Worm (Caenorhabditis elegans) whole organism, L1 larva: ENCODE results near the gene F36D4.1.

Experiments used
- C16A3.4 ChIP-seq: fragments of 150-350 bp; optimal IDR thresholded peaks from 2 replicates; lab custom pipeline; 2014; ENCODE audit warnings: missing biosample characterization, missing genetic modification characterization
- C34B4.2 ChIP-seq: sonication (generic microtip); optimal IDR thresholded peaks from 2 replicates; lab custom pipeline; 2017; ENCODE audit warnings: mild to moderate bottlenecking, missing genetic modification characterization, missing compliant biosample characterization
- F16B12.6 ChIP-seq: fragments of 150-350 bp; optimal IDR thresholded peaks from 2 replicates; lab custom pipeline; 2014; ENCODE audit warnings: missing biosample characterization, missing genetic modification characterization
- Y116A8C.19 ChIP-seq: sonication (generic microtip); optimal IDR thresholded peaks from 2 replicates; lab custom pipeline; 2016; ENCODE audit warnings: missing compliant biosample characterization, missing genetic modification characterization, borderline replicate concordance
- aha-1 ChIP-seq: fragments of 150-350 bp; optimal IDR thresholded peaks from 2 replicates; lab custom pipeline; 2014; ENCODE audit warnings: missing biosample characterization, missing genetic modification characterization
- alr-1 ChIP-seq: fragments of 200-800 bp; sonication (Bioruptor generic); optimal IDR thresholded peaks from 2 replicates; lab custom pipeline; 2018; ENCODE audit warnings: borderline replicate concordance, mild to moderate bottlenecking, missing genetic modification characterization, missing compliant biosample characterization
- aly-2 ChIP-seq: fragments of 150-350 bp; optimal IDR thresholded peaks from 2 replicates; lab custom pipeline; 2014; ENCODE audit warnings: missing biosample characterization, missing genetic modification characterization
- ama-1 ChIP-seq: fragments of 150-350 bp; optimal IDR thresholded peaks from 2 replicates; lab custom pipeline; 2014
- ceh-63 ChIP-seq: fragments of 200-800 bp; sonication (Bioruptor generic); optimal IDR thresholded peaks from 2 replicates; lab custom pipeline; 2018; ENCODE audit warnings: mild to moderate bottlenecking, missing genetic modification characterization, missing compliant biosample characterization
- ceh-82 ChIP-seq, 3 experiments: fragments of 150-350 bp in 1 of 3; sonication (generic microtip) in 2 of 3; optimal IDR thresholded peaks; 2 replicates each; lab custom pipeline; 2014 to 2017; ENCODE audit warnings: missing biosample characterization in 3 of 3, missing genetic modification characterization in 3 of 3
- ceh-88 ChIP-seq: fragments of 200-800 bp; sonication (Bioruptor generic); IDR thresholded peaks from 2 replicates; pipeline ENCODE4 v1.3.6; 2022; ENCODE audit warnings: missing genetic modification characterization, missing compliant biosample characterization
- ceh-90 ChIP-seq: sonication (generic microtip); optimal IDR thresholded peaks from 2 replicates; lab custom pipeline; 2016; ENCODE audit warnings: missing genetic modification characterization, missing compliant biosample characterization
- ces-1 ChIP-seq: fragments of 150-350 bp; optimal IDR thresholded peaks from 2 replicates; lab custom pipeline; 2014; ENCODE audit warnings: missing biosample characterization, missing genetic modification reagents, missing genetic modification characterization
- dpl-1 ChIP-seq, 3 experiments: fragments of 150-350 bp in 2 of 3; sonication (generic microtip) in 1 of 3; optimal IDR thresholded peaks; 2 replicates each; lab custom pipeline; 2014 to 2017; ENCODE audit warnings: missing biosample characterization in 3 of 3, missing genetic modification characterization in 3 of 3, missing genetic modification reagents in 3 of 3
- egl-27 ChIP-seq, 2 experiments: fragments of 150-350 bp in 1 of 2; sonication (generic microtip); optimal IDR thresholded peaks; 3 replicates each; lab custom pipeline; 2017 to 2018; ENCODE audit warnings: missing biosample characterization in 2 of 2, missing genetic modification characterization in 2 of 2, missing genetic modification reagents in 2 of 2
- elt-2 ChIP-seq: sonication (generic microtip); optimal IDR thresholded peaks from 2 replicates; lab custom pipeline; 2016; ENCODE audit warnings: missing genetic modification characterization, mild to moderate bottlenecking, inconsistent platforms, missing compliant biosample characterization, missing genetic modification reagents
- elt-3 ChIP-seq, 6 experiments: fragments of 150-350 bp in 1 of 6; sonication (generic microtip); optimal IDR thresholded peaks; 2 replicates each; lab custom pipeline; 2017 to 2018; ENCODE audit warnings: missing biosample characterization in 6 of 6, missing genetic modification characterization in 6 of 6, inconsistent platforms in 1 of 6
- ets-5 ChIP-seq: fragments of 200-800 bp; sonication (Bioruptor generic); IDR thresholded peaks from 2 replicates; pipeline ENCODE4 v1.3.6; 2022; ENCODE audit warnings: missing genetic modification characterization, missing compliant biosample characterization
- fkh-4 ChIP-seq: sonication (generic microtip); optimal IDR thresholded peaks from 2 replicates; lab custom pipeline; 2016; ENCODE audit warnings: missing compliant biosample characterization, missing genetic modification characterization, borderline replicate concordance
- fos-1 ChIP-seq: fragments of 150-350 bp; optimal IDR thresholded peaks from 2 replicates; lab custom pipeline; 2014; ENCODE audit warnings: missing biosample characterization, missing genetic modification characterization
- grh-1 ChIP-seq: fragments of 200-800 bp; sonication (Bioruptor generic); IDR thresholded peaks from 2 replicates; pipeline ENCODE4 v1.3.6; 2022; ENCODE audit warnings: missing genetic modification reagents, missing genetic modification characterization, missing compliant biosample characterization
- hlh-17 ChIP-seq: fragments of 200-800 bp; sonication (Bioruptor generic); optimal IDR thresholded peaks from 2 replicates; lab custom pipeline; 2018; ENCODE audit warnings: missing genetic modification characterization, mild to moderate bottlenecking, missing compliant biosample characterization, moderate library complexity, borderline replicate concordance
- hlh-4 ChIP-seq: sonication (generic microtip); optimal IDR thresholded peaks from 2 replicates; lab custom pipeline; 2016; ENCODE audit warnings: mild to moderate bottlenecking, missing genetic modification characterization, missing compliant biosample characterization
- hpl-2 ChIP-seq: fragments of 150-350 bp; optimal IDR thresholded peaks from 2 replicates; lab custom pipeline; 2014; ENCODE audit warnings: missing biosample characterization, missing genetic modification reagents, missing genetic modification characterization
- irx-1 ChIP-seq: sonication (generic microtip); optimal IDR thresholded peaks from 2 replicates; lab custom pipeline; 2016; ENCODE audit warnings: missing genetic modification characterization, missing compliant biosample characterization
- isw-1 ChIP-seq: fragments of 200-800 bp; sonication (Bioruptor generic); IDR thresholded peaks from 2 replicates; pipeline ENCODE4 v1.3.6; 2022; ENCODE audit warnings: missing genetic modification characterization, missing compliant biosample characterization
- jun-1 ChIP-seq: fragments of 150-350 bp; optimal IDR thresholded peaks from 2 replicates; lab custom pipeline; 2014; ENCODE audit warnings: missing biosample characterization, missing genetic modification reagents, missing genetic modification characterization
- lin-13 ChIP-seq: fragments of 150-350 bp; optimal IDR thresholded peaks from 2 replicates; lab custom pipeline; 2014; ENCODE audit warnings: missing biosample characterization, missing genetic modification reagents, missing genetic modification characterization
- lin-15B ChIP-seq: fragments of 150-350 bp; sonication (generic microtip); optimal IDR thresholded peaks from 3 replicates; lab custom pipeline; 2014; ENCODE audit warnings: missing biosample characterization, missing genetic modification characterization
- lin-35 ChIP-seq, 2 experiments: fragments of 150-350 bp; optimal IDR thresholded peaks; 2 replicates each; lab custom pipeline; 2014; ENCODE audit warnings: missing biosample characterization in 2 of 2, missing genetic modification characterization in 2 of 2, missing genetic modification reagents in 2 of 2
- lin-39 ChIP-seq: fragments of 150-350 bp; optimal IDR thresholded peaks from 2 replicates; lab custom pipeline; 2014; ENCODE audit warnings: missing biosample characterization, missing genetic modification reagents, missing genetic modification characterization
- lsy-2 ChIP-seq, 2 experiments: fragments of 150-350 bp; optimal IDR thresholded peaks; 2 replicates each; lab custom pipeline; 2014; ENCODE audit warnings: missing biosample characterization in 2 of 2, missing genetic modification characterization in 2 of 2
- mab-9 ChIP-seq: fragments of 200-800 bp; sonication (Bioruptor generic); IDR thresholded peaks from 2 replicates; pipeline ENCODE4 v1.3.6; 2022; ENCODE audit warnings: missing genetic modification reagents, missing genetic modification characterization, missing compliant biosample characterization
- mef-2 ChIP-seq: fragments of 150-350 bp; optimal IDR thresholded peaks from 2 replicates; lab custom pipeline; 2014; ENCODE audit warnings: missing biosample characterization, missing genetic modification characterization
- nhr-12 ChIP-seq: sonication (generic microtip); optimal IDR thresholded peaks from 2 replicates; lab custom pipeline; 2017; ENCODE audit warnings: missing biosample characterization, missing genetic modification characterization
- nhr-20 ChIP-seq: sonication (generic microtip); optimal IDR thresholded peaks from 2 replicates; lab custom pipeline; 2016; ENCODE audit warnings: mild to moderate bottlenecking, missing genetic modification characterization, missing compliant biosample characterization
- nhr-47 ChIP-seq: sonication (generic microtip); optimal IDR thresholded peaks from 2 replicates; lab custom pipeline; 2016; ENCODE audit warnings: mild to moderate bottlenecking, missing genetic modification characterization, moderate library complexity, missing compliant biosample characterization
- nhr-71 ChIP-seq: sonication (generic microtip); optimal IDR thresholded peaks from 2 replicates; lab custom pipeline; 2016; ENCODE audit warnings: mild to moderate bottlenecking, missing genetic modification characterization, moderate library complexity, missing compliant biosample characterization
- nhr-84 ChIP-seq: sonication (generic microtip); optimal IDR thresholded peaks from 2 replicates; lab custom pipeline; 2017; ENCODE audit warnings: missing biosample characterization, missing genetic modification characterization
- nhr-85 ChIP-seq: sonication (generic microtip); peaks from one replicate; lab custom pipeline; 2016; ENCODE audit warnings: missing genetic modification characterization, inconsistent platforms, missing compliant biosample characterization
- skn-1 ChIP-seq: fragments of 150-350 bp; optimal IDR thresholded peaks from 2 replicates; lab custom pipeline; 2014; ENCODE audit warnings: missing biosample characterization, missing genetic modification characterization
- snpc-4 ChIP-seq: fragments of 150-350 bp; optimal IDR thresholded peaks from 2 replicates; lab custom pipeline; 2014; ENCODE audit warnings: missing biosample characterization, missing genetic modification characterization
- swsn-7 ChIP-seq: sonication (generic microtip); optimal IDR thresholded peaks from 2 replicates; lab custom pipeline; 2016; ENCODE audit warnings: missing genetic modification characterization, missing compliant biosample characterization
- tbx-2 ChIP-seq: sonication (generic microtip); optimal IDR thresholded peaks from 2 replicates; lab custom pipeline; 2016; ENCODE audit warnings: missing genetic modification characterization, missing compliant biosample characterization
- tlp-1 ChIP-seq: fragments of 150-350 bp; optimal IDR thresholded peaks from 2 replicates; lab custom pipeline; 2014; ENCODE audit warnings: missing biosample characterization, missing genetic modification characterization
- unc-30 ChIP-seq: sonication (generic microtip); optimal IDR thresholded peaks from 2 replicates; lab custom pipeline; 2017; ENCODE audit warnings: missing biosample characterization, missing genetic modification characterization
- unc-86 ChIP-seq: sonication (generic microtip); optimal IDR thresholded peaks from 2 replicates; lab custom pipeline; 2016; ENCODE audit warnings: missing genetic modification characterization, missing compliant biosample characterization
- unc-98 ChIP-seq: fragments of 200-800 bp; sonication (Bioruptor generic); IDR thresholded peaks from 2 replicates; pipeline ENCODE4 v1.3.6; 2022; ENCODE audit warnings: missing genetic modification characterization, missing compliant biosample characterization
- xbp-1 ChIP-seq: sonication (generic microtip); optimal IDR thresholded peaks from 2 replicates; lab custom pipeline; 2016; ENCODE audit warnings: missing genetic modification characterization, missing compliant biosample characterization
- zip-4 ChIP-seq: fragments of 200-800 bp; sonication (Bioruptor generic); optimal IDR thresholded peaks from 2 replicates; lab custom pipeline; 2018; ENCODE audit warnings: mild to moderate bottlenecking, missing genetic modification characterization, moderate library complexity, missing compliant biosample characterization

Gene F36D4.1

ce11 chrV:9457535-9457934, 40.8 kb downstream of the F36D4.1 start (continued):
- no peak for TF ChIP-seq ceh-90 (tag; lab: Kevin White, UChicago)
- TF ChIP-seq lin-15B (tag; lab: Kevin White, UChicago) = no peak

- TF ChIP-seq jun-1 (tag; lab: Kevin White, UChicago) (no peak), unc-98 (no peak), C34B4.2 (tag; lab: Kevin White, UChicago) (no peak), irx-1 (no peak), dpl-1 (GFP tag; optimal IDR thresholded peaks at IDR 0.05; lab: Kevin White, UChicago) (no peak), nhr-71 (no peak), nhr-12 (no peak), mef-2 (tag; lab: Kevin White, UChicago) (no peak), nhr-47 (tag; lab: Kevin White, UChicago) (no peak), alr-1 (tag; lab: Kevin White, UChicago) (no peak), elt-2 (tag; lab: Kevin White, UChicago) (no peak), fkh-4 (tag; lab: Kevin White, UChicago) (no peak)
Measured at ce11 chrV:9462605-9463004, 45.9 kb downstream of the F36D4.1 start, which contains the start of gene F07D3.3. F07D3.3 (minus strand) TSS chrV:9462705.

- no peak for TF ChIP-seq ceh-88
- TF ChIP-seq fkh-4 (tag; lab: Kevin White, UChicago) = peak; percentile 52
- TF ChIP-seq nhr-85 = no peak
- no peak for TF ChIP-seq mab-9 (GFP tag; lab: Robert Waterston, UW)
- no peak for TF ChIP-seq ceh-63 (GFP tag; lab: Kevin White, UChicago)
- TF ChIP-seq unc-30 = no peak
- TF ChIP-seq ces-1 (GFP tag; lab: Kevin White, UChicago) = no peak
- no peak for TF ChIP-seq dpl-1 (GFP tag; optimal IDR thresholded peaks at IDR 0.05; lab: Kevin White, UChicago)
- no peak for TF ChIP-seq isw-1 (GFP tag; lab: Robert Waterston, UW)
- no peak for TF ChIP-seq zip-4 (GFP tag; lab: Kevin White, UChicago)
- TF ChIP-seq lin-13 (GFP tag; lab: Kevin White, UChicago) = no peak
- TF ChIP-seq grh-1 (GFP tag; lab: Robert Waterston, UW) = no peak
- no peak for TF ChIP-seq lsy-2 (tag; optimal IDR thresholded peaks at IDR 0.05; lab: Kevin White, UChicago)
- TF ChIP-seq nhr-12 = no peak
- TF ChIP-seq nhr-84 (tag; lab: Kevin White, UChicago) = no peak
- no peak for TF ChIP-seq ceh-90 (tag; lab: Kevin White, UChicago)
- no peak for TF ChIP-seq egl-27 (tag; optimal IDR thresholded peaks at IDR 0.05; lab: Kevin White, UChicago)
- TF ChIP-seq alr-1 (tag; lab: Kevin White, UChicago) = no peak
- TF ChIP-seq hlh-17 (GFP tag; lab: Kevin White, UChicago) = no peak
- no peak for TF ChIP-seq fos-1 (tag; lab: Kevin White, UChicago)
- TF ChIP-seq nhr-47 (tag; lab: Kevin White, UChicago) = peak; percentile 22
- no peak for TF ChIP-seq aha-1 (tag; lab: Kevin White, UChicago)
- TF ChIP-seq aly-2 (tag; lab: Kevin White, UChicago) = no peak
- TF ChIP-seq C16A3.4 = no peak
- TF ChIP-seq lin-39 (tag; lab: Kevin White, UChicago) = no peak
- no peak for TF ChIP-seq snpc-4
- TF ChIP-seq lin-15B (tag; lab: Kevin White, UChicago) = no peak
- no peak for TF ChIP-seq swsn-7
- TF ChIP-seq tlp-1 (tag; lab: Kevin White, UChicago) = no peak
- TF ChIP-seq F16B12.6 = no peak
- TF ChIP-seq hlh-4 (tag; lab: Kevin White, UChicago) = no peak
- no peak for TF ChIP-seq ceh-82 (tag; optimal IDR thresholded peaks at IDR 0.05; lab: Kevin White, UChicago)
- TF ChIP-seq xbp-1 (tag; lab: Kevin White, UChicago) = no peak
- TF ChIP-seq lin-35 (GFP tag; optimal IDR thresholded peaks at IDR 0.05; lab: Kevin White, UChicago) = no peak
- TF ChIP-seq unc-86 (tag; lab: Kevin White, UChicago) = no peak
- TF ChIP-seq nhr-20 = no peak
- TF ChIP-seq tbx-2 = no peak
- no peak for TF ChIP-seq Y116A8C.19 (tag; lab: Kevin White, UChicago)
- no peak for TF ChIP-seq ets-5 (GFP tag; lab: Robert Waterston, UW)
- TF ChIP-seq hpl-2 (GFP tag; lab: Kevin White, UChicago) = no peak
- no peak for TF ChIP-seq skn-1 (tag; lab: Kevin White, UChicago)
- no peak for TF ChIP-seq ama-1 (lab: Kevin White, UChicago)
- no peak for TF ChIP-seq elt-3 (tag; optimal IDR thresholded peaks at IDR 0.05; lab: Kevin White, UChicago)
Measured at ce11 chrV:9465529-9465928, 48.8 kb downstream of the F36D4.1 start.
